Fruit fly (Drosophila melanogaster): Measurements from ENCODE around the gene Sfp24F.

Sfp24F gene

DNA sequence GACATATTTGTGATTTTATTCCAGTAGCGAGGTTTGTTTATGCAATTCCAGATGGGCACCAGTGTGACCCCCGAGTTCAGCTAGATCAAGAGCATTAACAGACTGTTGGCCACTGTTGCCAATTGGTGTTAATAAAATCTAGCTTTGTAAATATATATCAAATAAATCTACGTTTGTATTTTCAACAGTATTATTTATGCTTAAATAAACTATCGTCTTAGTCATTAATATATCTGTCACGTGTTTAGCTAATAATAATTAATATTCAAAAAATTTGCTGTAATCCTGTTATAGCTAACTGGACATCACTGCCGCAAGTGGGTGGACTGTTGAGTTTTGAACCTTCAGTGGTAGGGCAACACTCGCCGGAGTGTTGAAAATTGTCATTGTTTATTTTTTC is 17.7 kb upstream of the Sfp24F start, which contains the start of the genes mRpL27 and CG15435 (continued):
- TF ChIP-seq Tbp (GFP tag; optimal IDR thresholded peaks at IDR 0.05) (no peak), CG14965 (GFP tag; optimal IDR thresholded peaks at IDR 0.05; ENCODE audit: borderline replicate concordance) (no peak), CG14441 (GFP tag; IDR thresholded peaks at IDR 0.05) (no peak), Doc2 (GFP tag; IDR thresholded peaks at IDR 0.05) (no peak), aop (GFP tag; IDR thresholded peaks at IDR 0.05) (no peak), CG4730 (GFP tag; IDR thresholded peaks at IDR 0.05) (no peak), CG7839 (tag; optimal IDR thresholded peaks at IDR 0.05) (peak; percentile 49), HHEX (GFP tag; optimal IDR thresholded peaks at IDR 0.05) (peak; percentile 34), dysf (GFP tag; IDR thresholded peaks at IDR 0.05) (peak; percentile 34; the same call in 1 of the 3 replicates), peb (GFP tag; IDR thresholded peaks at IDR 0.05) (no peak), CG31224 (GFP tag; IDR thresholded peaks at IDR 0.05) (no peak), CG18764 (GFP tag; optimal IDR thresholded peaks at IDR 0.05) (no peak), CG8089 (GFP tag; optimal IDR thresholded peaks at IDR 0.05) (no peak), pb (GFP tag; optimal IDR thresholded peaks at IDR 0.05) (no peak), CG14860 (GFP tag; IDR thresholded peaks at IDR 0.05; ENCODE audit: partially characterized antibody) (peak; percentile 25; the same call in 1 of the 3 replicates), B-H2 (GFP tag; optimal IDR thresholded peaks at IDR 0.05) (no peak), gce (GFP tag; IDR thresholded peaks at IDR 0.05) (no peak), CG11723 (GFP tag; optimal IDR thresholded peaks at IDR 0.05) (no peak), CG13894 (tag; optimal IDR thresholded peaks at IDR 0.05) (peak; percentile 31), Myb (GFP tag; optimal IDR thresholded peaks at IDR 0.05) (peak; percentile 50), PHDP (tag; optimal IDR thresholded peaks at IDR 0.05) (peak; percentile 45), ssp (GFP tag; IDR thresholded peaks at IDR 0.05) (no peak), CG9215 (GFP tag; IDR thresholded peaks at IDR 0.05) (no peak), CG9727 (GFP tag; optimal IDR thresholded peaks at IDR 0.05) (peak; percentile 15), CG2199 (GFP tag; IDR thresholded peaks at IDR 0.05) (no peak), tio (GFP tag; optimal IDR thresholded peaks at IDR 0.05) (no peak), CG1832 (GFP tag; optimal IDR thresholded peaks at IDR 0.05) (no peak), CkIIα-i1 (GFP tag; IDR thresholded peaks at IDR 0.05) (no peak), emc (GFP tag; optimal IDR thresholded peaks at IDR 0.05) (no peak), chif (GFP tag; optimal IDR thresholded peaks at IDR 0.05) (no peak), CoRest (tag; optimal IDR thresholded peaks at IDR 0.05) (peak; percentile 61), CG11456 (GFP tag; IDR thresholded peaks at IDR 0.05) (no peak), stc (GFP tag; IDR thresholded peaks at IDR 0.05) (no peak), CG13296 (GFP tag; optimal IDR thresholded peaks at IDR 0.05) (peak; percentile 38), CG12104 (GFP tag; optimal IDR thresholded peaks at IDR 0.05) (peak; percentile 12), Bteb2 (GFP tag; optimal IDR thresholded peaks at IDR 0.05) (no peak), CG13123 (GFP tag; optimal IDR thresholded peaks at IDR 0.05) (no peak), Oaz (GFP tag; IDR thresholded peaks at IDR 0.05) (no peak), shn (GFP tag; optimal IDR thresholded peaks at IDR 0.05) (no peak), CG17612 (GFP tag; IDR thresholded peaks at IDR 0.05) (no peak), Max (GFP tag; optimal IDR thresholded peaks at IDR 0.05) (peak; percentile 53), CG12071 (GFP tag; optimal IDR thresholded peaks at IDR 0.05) (no peak), CG6683 (GFP tag; optimal IDR thresholded peaks at IDR 0.05) (peak; percentile 27), CG1792 (GFP tag; optimal IDR thresholded peaks at IDR 0.05) (no peak), Asciz (GFP tag; optimal IDR thresholded peaks at IDR 0.05) (no peak), CG3281 (GFP tag; optimal IDR thresholded peaks at IDR 0.05) (peak; percentile 50), lola (GFP tag; optimal IDR thresholded peaks at IDR 0.05) (peak in 1 of 3 experiments; percentile 50), Chrac-16 (GFP tag; optimal IDR thresholded peaks at IDR 0.05) (peak; percentile 17), MBD-R2 (GFP tag; IDR thresholded peaks at IDR 0.05) (peak; percentile 71), CG9817 (tag; optimal IDR thresholded peaks at IDR 0.05) (peak; percentile 38), Ets97D (GFP tag; optimal IDR thresholded peaks at IDR 0.05) (peak; percentile 30), pnt (GFP tag; optimal IDR thresholded peaks at IDR 0.05) (no peak)

Measured in whole organism, embryonic.